Fruit fly (Drosophila melanogaster): ENCODE results near the gene CG10175.
A peak's percentile ranks its signal among the peaks of the same experiment; 100 is the strongest.

The CG10175 gene

DNA sequence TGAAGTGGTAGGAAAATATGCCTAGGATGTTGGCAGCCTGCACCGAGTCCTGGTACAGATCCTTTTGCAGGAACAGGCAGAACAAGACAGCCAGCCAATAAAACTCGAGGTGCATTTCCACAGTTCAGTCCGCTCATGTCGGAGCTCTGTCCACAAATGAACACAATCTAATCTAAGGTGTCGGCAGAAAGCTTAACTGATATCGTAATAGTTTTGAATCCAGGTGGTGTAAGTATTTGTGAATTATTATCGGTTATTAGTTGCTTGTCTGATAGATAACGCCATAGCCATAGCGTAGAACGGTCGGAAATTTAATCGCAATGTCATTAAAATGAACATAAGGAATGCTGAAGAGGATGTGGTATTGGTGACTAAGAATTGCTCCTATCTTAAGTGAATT lies 3.8 kb upstream of the CG10175 start, which contains the start of gene Ugt303B3 (continued):
- peak; percentile 52 for TF ChIP-seq lab (GFP tag; optimal IDR thresholded peaks at IDR 0.05)
- TF ChIP-seq CG2116 (GFP tag; optimal IDR thresholded peaks at IDR 0.05) = no peak
- 0 out of 2 replicates have a peak, but pooled peaks have one; percentile 14 for TF ChIP-seq toy (GFP tag; IDR thresholded peaks at IDR 0.05)
- TF ChIP-seq Sox100B (GFP tag; optimal IDR thresholded peaks at IDR 0.05) = no peak
- TF ChIP-seq CG7987 (GFP tag; optimal IDR thresholded peaks at IDR 0.05) = no peak
- peak; percentile 90 for TF ChIP-seq CG34376 (GFP tag; optimal IDR thresholded peaks at IDR 0.05)
- TF ChIP-seq mirr (GFP tag; optimal IDR thresholded peaks at IDR 0.05) = peak; percentile 98
- TF ChIP-seq chinmo (GFP tag; IDR thresholded peaks at IDR 0.05; ENCODE audit: partially characterized antibody) = 0 out of 4 replicates have a peak, but pooled peaks have one; percentile 13
- TF ChIP-seq CG10543 (GFP tag; optimal IDR thresholded peaks at IDR 0.05) = peak; percentile 50
- no peak for TF ChIP-seq lola (GFP tag; optimal IDR thresholded peaks at IDR 0.05)
- no peak for TF ChIP-seq CG8290 (GFP tag; optimal IDR thresholded peaks at IDR 0.05)
- peak in 1 of 2 experiments; percentile 12 for TF ChIP-seq CG8290 (tag; optimal IDR thresholded peaks at IDR 0.05)
- TF ChIP-seq kni (GFP tag; optimal IDR thresholded peaks at IDR 0.05) = no peak
- no peak for TF ChIP-seq Optix (GFP tag; IDR thresholded peaks at IDR 0.05)
- peak; percentile 55 for TF ChIP-seq sug (tag; optimal IDR thresholded peaks at IDR 0.05)
- TF ChIP-seq CG13624 (GFP tag; optimal IDR thresholded peaks at IDR 0.05) = no peak

DNA sequence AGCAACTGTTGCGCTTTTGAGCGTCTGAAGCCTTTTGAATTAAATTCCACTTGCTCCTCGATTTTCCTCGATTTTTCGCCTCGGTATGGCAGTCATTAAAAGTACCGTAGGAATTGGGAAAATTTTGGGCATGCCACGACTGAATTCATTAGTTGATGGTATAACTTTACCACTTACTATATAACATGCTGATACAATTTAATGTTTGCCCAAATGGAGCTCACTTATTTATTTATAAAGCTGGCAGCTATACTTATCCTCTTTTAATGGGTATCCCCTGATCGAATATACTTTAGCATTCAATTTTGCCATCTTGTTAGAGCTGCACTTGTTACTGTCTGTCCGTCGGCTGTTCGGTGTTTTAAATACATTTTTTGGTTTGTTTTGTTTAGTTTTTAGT lies 3.4 kb downstream of the CG10175 start:
- no peak for TF ChIP-seq CG10959 (GFP tag; IDR thresholded peaks at IDR 0.05)
- TF ChIP-seq Sox102F (GFP tag; optimal IDR thresholded peaks at IDR 0.05) = peak; percentile 31
- TF ChIP-seq CG6654 (GFP tag; optimal IDR thresholded peaks at IDR 0.05) = no peak
- TF ChIP-seq CG8388 (GFP tag; optimal IDR thresholded peaks at IDR 0.05) = peak; percentile 44
- TF ChIP-seq CG1603 (tag; optimal IDR thresholded peaks at IDR 0.05) = peak; percentile 12
- 0 out of 3 replicates have a peak, but pooled peaks have one; percentile 15 for TF ChIP-seq row (GFP tag; IDR thresholded peaks at IDR 0.05)
- TF ChIP-seq Drgx (GFP tag; IDR thresholded peaks at IDR 0.05) = peak; percentile 67

DNA sequence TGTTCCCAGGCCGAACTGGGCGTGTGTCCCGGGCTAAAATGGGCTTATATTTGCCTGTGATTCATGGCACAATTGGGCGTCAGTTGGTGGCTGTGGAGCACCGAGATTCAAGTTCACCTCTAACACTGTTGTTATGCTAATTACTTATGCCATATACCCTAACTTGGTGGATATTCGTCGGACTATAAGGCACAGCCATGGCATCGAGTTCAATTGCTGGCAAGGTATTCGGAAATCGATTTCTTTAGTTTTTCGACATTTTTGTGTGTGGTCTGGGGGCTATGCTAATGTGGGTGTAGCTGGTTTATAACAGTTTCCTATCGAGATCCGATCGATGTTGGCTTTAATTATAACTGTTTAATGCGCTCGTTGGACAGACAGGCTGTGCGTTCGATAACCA lies 4.7 kb downstream of the CG10175 start:
- TF ChIP-seq CG16779 (GFP tag; IDR thresholded peaks at IDR 0.05) (no peak), CG2889 (GFP tag; IDR thresholded peaks at IDR 0.05) (no peak), CG14667 (GFP tag; IDR thresholded peaks at IDR 0.05) (no peak), Taf1 (GFP tag; IDR thresholded peaks at IDR 0.05) (no peak), sr (GFP tag; IDR thresholded peaks at IDR 0.05) (peak; percentile 71; the same call in 2 of the 3 replicates), HLH4C (GFP tag; IDR thresholded peaks at IDR 0.05; ENCODE audit: partially characterized antibody) (no peak), sim (GFP tag; IDR thresholded peaks at IDR 0.05) (no peak), CG7357 (GFP tag; IDR thresholded peaks at IDR 0.05) (no peak), Dp (GFP tag; optimal IDR thresholded peaks at IDR 0.05) (no peak), Spps (tag; optimal IDR thresholded peaks at IDR 0.05) (no peak), slbo (GFP tag; IDR thresholded peaks at IDR 0.05) (no peak), CG7928 (GFP tag; optimal IDR thresholded peaks at IDR 0.05) (no peak), chn (GFP tag; optimal IDR thresholded peaks at IDR 0.05) (no peak), pros (GFP tag; optimal IDR thresholded peaks at IDR 0.05) (no peak), sisA (GFP tag; IDR thresholded peaks at IDR 0.05) (peak; percentile 30; the same call in 1 of the 2 replicates), seq (GFP tag; IDR thresholded peaks at IDR 0.05) (no peak), CG3838 (GFP tag; optimal IDR thresholded peaks at IDR 0.05) (no peak), Hr78 (GFP tag; optimal IDR thresholded peaks at IDR 0.05) (peak in 1 of 2 experiments; percentile 21), btn (GFP tag; optimal IDR thresholded peaks at IDR 0.05) (no peak), tap (tag; optimal IDR thresholded peaks at IDR 0.05) (no peak), al (GFP tag; IDR thresholded peaks at IDR 0.05) (no peak), Atf-2 (GFP tag; optimal IDR thresholded peaks at IDR 0.05) (no peak), sna (GFP tag; IDR thresholded peaks at IDR 0.05; ENCODE audit: partially characterized antibody) (no peak), hb (GFP tag; IDR thresholded peaks at IDR 0.05; ENCODE audit: partially characterized antibody) (no peak), zfh1 (GFP tag; IDR thresholded peaks at IDR 0.05) (peak; percentile 39; the same call in 1 of the 3 replicates), unpg (GFP tag; optimal IDR thresholded peaks at IDR 0.05) (no peak), CG6272 (GFP tag; IDR thresholded peaks at IDR 0.05) (no peak)
